Fruit fly (Drosophila melanogaster) whole organism, embryonic: ENCODE measurements around the gene Pbp45.

ENCODE experiments used
- B-H2 ChIP-seq: fragments of 200-800 bp; sonication (Bioruptor generic); optimal IDR thresholded peaks from 2 replicates; lab custom pipeline; 2018; ENCODE audit warnings: missing biosample characterization, mild to moderate bottlenecking, missing genetic modification characterization
- CG11723 ChIP-seq: fragments of 200-800 bp; sonication (Bioruptor generic); optimal IDR thresholded peaks from 2 replicates; lab custom pipeline; 2017; ENCODE audit warnings: missing biosample characterization, mild to moderate bottlenecking, missing genetic modification characterization
- CG13424 ChIP-seq: fragments of 200-800 bp; sonication (Bioruptor generic); optimal IDR thresholded peaks from 2 replicates; lab custom pipeline; 2019; ENCODE audit warnings: missing biosample characterization, mild to moderate bottlenecking, missing genetic modification characterization, moderate library complexity
- CG13624 ChIP-seq: fragments of 200-800 bp; sonication (Bioruptor generic); optimal IDR thresholded peaks from 2 replicates; lab custom pipeline; 2016; ENCODE audit warnings: missing biosample characterization, missing genetic modification characterization
- CG14965 ChIP-seq: fragments of 200-800 bp; sonication (Bioruptor generic); optimal IDR thresholded peaks from 2 replicates; lab custom pipeline; 2016; ENCODE audit warnings: missing biosample characterization, missing genetic modification characterization, borderline replicate concordance
- CG15011 ChIP-seq: fragments of 200-800 bp; sonication (Bioruptor generic); optimal IDR thresholded peaks from 3 replicates; lab custom pipeline; 2018; ENCODE audit warnings: missing biosample characterization, mild to moderate bottlenecking, missing genetic modification characterization
- CG1647 ChIP-seq: fragments of 200-800 bp; sonication (Bioruptor generic); optimal IDR thresholded peaks from 3 replicates; lab custom pipeline; 2016; ENCODE audit warnings: missing biosample characterization, missing genetic modification characterization
- CG16815 ChIP-seq: fragments of 200-800 bp; sonication (Bioruptor generic); optimal IDR thresholded peaks from 3 replicates; lab custom pipeline; 2017; ENCODE audit warnings: missing biosample characterization, mild to moderate bottlenecking, missing genetic modification characterization
- CG16863 ChIP-seq: fragments of 200-800 bp; sonication (Bioruptor generic); optimal IDR thresholded peaks from 3 replicates; lab custom pipeline; 2016; ENCODE audit warnings: missing biosample characterization, missing genetic modification characterization
- CG18599 ChIP-seq: fragments of 200-800 bp; sonication (Bioruptor generic); optimal IDR thresholded peaks from 3 replicates; lab custom pipeline; 2017; ENCODE audit warnings: missing biosample characterization, missing genetic modification characterization, mild to moderate bottlenecking, moderate library complexity, missing genetic modification reagents
- CG2129 ChIP-seq: fragments of 200-800 bp; sonication (Bioruptor generic); IDR thresholded peaks from 2 replicates; pipeline ENCODE4 v1.3.6; 2022; ENCODE audit warnings: missing biosample characterization, missing genetic modification characterization; ENCODE audit not compliant: partially characterized antibody
- CG31365 ChIP-seq: fragments of 200-800 bp; sonication (Bioruptor generic); optimal IDR thresholded peaks from 2 replicates; lab custom pipeline; 2018; ENCODE audit warnings: missing biosample characterization, mild to moderate bottlenecking, missing genetic modification characterization
- CG3847 ChIP-seq: fragments of 200-800 bp; sonication (Bioruptor generic); IDR thresholded peaks from 2 replicates; pipeline ENCODE4 v1.3.6; 2022; ENCODE audit warnings: missing biosample characterization, missing genetic modification characterization
- CG4360 ChIP-seq: fragments of 200-800 bp; sonication (Bioruptor generic); IDR thresholded peaks from 2 replicates; pipeline ENCODE4 v1.3.6; 2022; ENCODE audit warnings: missing biosample characterization, missing genetic modification characterization
- CG4707 ChIP-seq: fragments of 200-800 bp; sonication (Bioruptor generic); optimal IDR thresholded peaks from 2 replicates; lab custom pipeline; 2018; ENCODE audit warnings: missing biosample characterization, mild to moderate bottlenecking, missing genetic modification characterization, moderate library complexity
- CG4854 ChIP-seq: fragments of 200-800 bp; sonication (Bioruptor generic); optimal IDR thresholded peaks from 2 replicates; lab custom pipeline; 2016; ENCODE audit warnings: missing biosample characterization, missing genetic modification characterization, inconsistent platforms
- CG7839 ChIP-seq: fragments of 200-800 bp; sonication (Bioruptor generic); optimal IDR thresholded peaks from 3 replicates; lab custom pipeline; 2018; ENCODE audit warnings: missing biosample characterization, mild to moderate bottlenecking, missing genetic modification characterization, moderate library complexity
- CG9727 ChIP-seq: fragments of 200-800 bp; sonication (Bioruptor generic); optimal IDR thresholded peaks from 3 replicates; lab custom pipeline; 2017; ENCODE audit warnings: missing biosample characterization, mild to moderate bottlenecking, missing genetic modification characterization
- CG9876 ChIP-seq: fragments of 200-800 bp; sonication (Bioruptor generic); optimal IDR thresholded peaks from 2 replicates; lab custom pipeline; 2016; ENCODE audit warnings: missing biosample characterization, missing genetic modification characterization
- Deaf1 ChIP-seq: fragments of 200-800 bp; optimal IDR thresholded peaks from 3 replicates; lab custom pipeline; 2019; ENCODE audit warnings: missing biosample characterization, mild to moderate bottlenecking, missing genetic modification characterization, moderate library complexity
- Dip2 ChIP-seq: fragments of 200-800 bp; sonication (Bioruptor generic); IDR thresholded peaks from 2 replicates; pipeline ENCODE4 v1.3.6; 2022; ENCODE audit warnings: missing biosample characterization, missing genetic modification characterization
- Dip3 ChIP-seq: fragments of 200-800 bp; sonication (Bioruptor generic); optimal IDR thresholded peaks from 3 replicates; lab custom pipeline; 2016; ENCODE audit warnings: missing biosample characterization, missing genetic modification characterization
- Doc3 ChIP-seq: fragments of 200-800 bp; sonication (Bioruptor generic); IDR thresholded peaks from 3 replicates; pipeline ENCODE4 v1.3.6; 2022; ENCODE audit warnings: missing biosample characterization, missing genetic modification characterization; ENCODE audit not compliant: partially characterized antibody
- Dref ChIP-seq: fragments of 200-800 bp; sonication (Bioruptor generic); IDR thresholded peaks from 2 replicates; pipeline ENCODE4 v1.3.6; 2022; ENCODE audit warnings: missing biosample characterization, missing genetic modification characterization
- E2f2 ChIP-seq: fragments of 200-800 bp; sonication (Bioruptor generic); IDR thresholded peaks from 2 replicates; pipeline ENCODE4 v1.3.6; 2022; ENCODE audit warnings: missing biosample characterization, missing genetic modification characterization
- Hr3 ChIP-seq: fragments of 200-800 bp; sonication (Bioruptor generic); optimal IDR thresholded peaks from 3 replicates; lab custom pipeline; 2016; ENCODE audit warnings: missing biosample characterization, missing genetic modification characterization
- Meics ChIP-seq: fragments of 200-800 bp; sonication (Bioruptor generic); optimal IDR thresholded peaks from 2 replicates; lab custom pipeline; 2017; ENCODE audit warnings: missing biosample characterization, mild to moderate bottlenecking, missing genetic modification characterization
- Mrtf ChIP-seq: fragments of 200-800 bp; sonication (Bioruptor generic); IDR thresholded peaks from 3 replicates; pipeline ENCODE4 v1.3.6; 2022; ENCODE audit warnings: missing biosample characterization, missing genetic modification characterization
- NfI ChIP-seq: fragments of 200-800 bp; sonication (Bioruptor generic); optimal IDR thresholded peaks from 3 replicates; lab custom pipeline; 2018; ENCODE audit warnings: missing biosample characterization, mild to moderate bottlenecking, missing genetic modification characterization, moderate library complexity
- Oaz ChIP-seq: fragments of 200-800 bp; sonication (Bioruptor generic); IDR thresholded peaks from 2 replicates; pipeline ENCODE4 v1.3.6; 2022; ENCODE audit warnings: missing biosample characterization, missing genetic modification characterization
- Ptx1 ChIP-seq: fragments of 200-800 bp; sonication (Bioruptor generic); IDR thresholded peaks from 2 replicates; pipeline ENCODE4 v1.3.6; 2022; ENCODE audit warnings: missing biosample characterization, missing genetic modification characterization
- Sox102F ChIP-seq: fragments of 200-800 bp; sonication (Bioruptor generic); optimal IDR thresholded peaks from 2 replicates; lab custom pipeline; 2018; ENCODE audit warnings: missing biosample characterization, mild to moderate bottlenecking, missing genetic modification characterization, moderate library complexity
- Xbp1 ChIP-seq: fragments of 200-800 bp; sonication (Bioruptor generic); optimal IDR thresholded peaks from 3 replicates; lab custom pipeline; 2016; ENCODE audit warnings: missing biosample characterization, mild to moderate bottlenecking, missing genetic modification characterization
- aop ChIP-seq: fragments of 200-800 bp; sonication (Bioruptor generic); IDR thresholded peaks from 2 replicates; pipeline ENCODE4 v1.3.6; 2022; ENCODE audit warnings: missing biosample characterization, missing genetic modification characterization
- ase ChIP-seq: fragments of 200-800 bp; sonication (Bioruptor generic); IDR thresholded peaks from 3 replicates; pipeline ENCODE4 v1.3.6; 2022; ENCODE audit warnings: missing biosample characterization, missing genetic modification characterization
- ash1 ChIP-seq: fragments of 200-800 bp; sonication (Bioruptor generic); optimal IDR thresholded peaks from 2 replicates; lab custom pipeline; 2018; ENCODE audit warnings: missing biosample characterization, mild to moderate bottlenecking, missing genetic modification characterization
- cad ChIP-seq: fragments of >200 bp; optimal IDR thresholded peaks from 2 replicates; lab custom pipeline; 2017; ENCODE audit warnings: missing biosample characterization, missing genetic modification characterization
- chm ChIP-seq: fragments of 200-800 bp; sonication (Bioruptor generic); IDR thresholded peaks from 2 replicates; pipeline ENCODE4 v1.3.6; 2022; ENCODE audit warnings: missing biosample characterization, missing genetic modification characterization
- chn ChIP-seq: fragments of 200-800 bp; sonication (Bioruptor generic); optimal IDR thresholded peaks from 2 replicates; lab custom pipeline; 2016; ENCODE audit warnings: missing biosample characterization, missing genetic modification characterization
- ci ChIP-seq: fragments of 200-800 bp; sonication (Bioruptor generic); IDR thresholded peaks from 3 replicates; pipeline ENCODE4 v1.3.6; 2022; ENCODE audit warnings: missing biosample characterization, missing genetic modification characterization
- crp ChIP-seq, 2 experiments: fragments of 200-800 bp; sonication (Bioruptor generic); optimal IDR thresholded peaks; 2 replicates in 1 of 2; 3 replicates in 1 of 2; lab custom pipeline; 2017; ENCODE audit warnings: missing biosample characterization in 2 of 2, missing genetic modification characterization in 2 of 2, mild to moderate bottlenecking in 1 of 2, moderate library complexity in 1 of 2
- emc ChIP-seq: fragments of 200-800 bp; sonication (Bioruptor generic); optimal IDR thresholded peaks from 2 replicates; lab custom pipeline; 2016; ENCODE audit warnings: missing biosample characterization, missing genetic modification characterization
- mam ChIP-seq: fragments of 200-800 bp; sonication (Bioruptor generic); optimal IDR thresholded peaks from 3 replicates; lab custom pipeline; 2016; ENCODE audit warnings: missing biosample characterization, missing genetic modification characterization
- org-1 ChIP-seq: fragments of 200-800 bp; sonication (Bioruptor generic); optimal IDR thresholded peaks from 2 replicates; lab custom pipeline; 2017; ENCODE audit warnings: missing biosample characterization, missing genetic modification characterization
- pfk ChIP-seq: fragments of 200-800 bp; sonication (Bioruptor generic); optimal IDR thresholded peaks from 2 replicates; lab custom pipeline; 2018; ENCODE audit warnings: missing biosample characterization, mild to moderate bottlenecking, missing genetic modification characterization, moderate library complexity
- row ChIP-seq: fragments of 200-800 bp; sonication (Bioruptor generic); IDR thresholded peaks from 3 replicates; pipeline ENCODE4 v1.3.6; 2022; ENCODE audit warnings: missing biosample characterization, missing genetic modification characterization
- sug ChIP-seq: fragments of 200-800 bp; optimal IDR thresholded peaks from 2 replicates; lab custom pipeline; 2019; ENCODE audit warnings: missing biosample characterization, mild to moderate bottlenecking, missing genetic modification characterization, moderate library complexity
- twi ChIP-seq: fragments of 200-800 bp; optimal IDR thresholded peaks from 2 replicates; lab custom pipeline; 2019; ENCODE audit warnings: missing biosample characterization, mild to moderate bottlenecking, missing genetic modification characterization, moderate library complexity
- zen2 ChIP-seq: fragments of 200-800 bp; sonication (Bioruptor generic); IDR thresholded peaks from 3 replicates; pipeline ENCODE4 v1.3.6; 2022; ENCODE audit warnings: missing biosample characterization, missing genetic modification characterization; ENCODE audit not compliant: partially characterized antibody

Gene Pbp45

DNA sequence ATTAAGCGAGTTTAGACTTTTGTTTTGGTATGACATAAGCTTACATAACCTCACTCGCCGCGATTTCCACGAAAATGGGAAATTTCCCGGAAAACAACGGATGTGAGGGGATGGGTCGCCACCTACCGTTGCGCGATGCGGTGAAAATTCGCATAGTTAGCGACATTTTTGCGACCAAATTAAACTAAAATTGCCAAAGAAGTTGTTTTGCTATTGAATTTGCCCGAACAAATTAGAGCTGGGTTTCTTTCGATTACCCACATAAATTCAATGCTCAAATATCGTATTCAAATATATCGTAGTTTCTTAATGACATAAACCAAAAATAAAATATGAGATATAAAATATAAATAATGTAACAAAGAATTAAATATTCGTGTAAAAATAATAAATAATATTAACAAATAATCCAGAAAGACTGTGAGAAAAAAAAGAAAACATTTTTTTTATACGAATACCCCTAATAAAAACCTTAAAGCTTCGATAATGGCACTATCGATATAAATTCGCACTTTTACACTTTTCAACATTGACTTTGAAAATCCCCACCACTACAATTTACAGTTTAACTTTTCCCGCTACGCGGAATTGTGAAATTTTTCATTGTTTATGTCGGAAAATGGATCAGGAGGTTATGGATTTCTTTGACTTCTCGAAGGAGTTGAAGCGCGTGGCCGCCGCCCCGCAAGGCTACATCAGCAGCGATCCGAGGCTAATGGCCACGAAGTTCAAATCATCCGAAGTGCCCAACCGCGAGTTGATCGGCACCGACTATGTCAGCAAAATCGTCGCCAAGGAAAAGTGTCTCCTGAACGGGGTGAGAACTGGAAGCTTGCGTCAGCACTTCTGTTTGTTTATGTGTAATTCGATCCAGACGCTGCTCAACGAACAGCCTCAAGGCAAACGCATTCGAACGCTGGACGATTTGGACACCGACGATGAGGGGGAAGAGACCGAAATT lies 2.2 kb downstream of the Pbp45 start, which contains the start of the genes ND-23 and spn-E (continued):
- TF ChIP-seq Sox102F, result peak; percentile 59
- peak; percentile 10; the same call in 1 of the 3 replicates for TF ChIP-seq zen2 (GFP tag; lab: Robert Waterston, UW)
- TF ChIP-seq CG9727 (GFP tag; lab: Kevin White, UChicago), result peak; percentile 40
- TF ChIP-seq Oaz (GFP tag; lab: Robert Waterston, UW), result no peak
- no peak for TF ChIP-seq pfk (GFP tag; lab: Kevin White, UChicago)
- peak; percentile 52 for TF ChIP-seq NfI (GFP tag; lab: Kevin White, UChicago)
- no peak; the same call in 1 of the 2 replicates for TF ChIP-seq CG2129
- TF ChIP-seq Meics (GFP tag; lab: Kevin White, UChicago), result peak; percentile 43
- TF ChIP-seq Xbp1 (GFP tag; lab: Kevin White, UChicago), result peak; percentile 45
- no peak for TF ChIP-seq B-H2 (GFP tag; lab: Kevin White, UChicago)
- peak; percentile 49 for TF ChIP-seq twi (tag; lab: Kevin White, UChicago)
- TF ChIP-seq E2f2, result peak; percentile 89
- no peak for TF ChIP-seq sug (tag; lab: Kevin White, UChicago)
- TF ChIP-seq CG15011 (GFP tag; lab: Kevin White, UChicago), result no peak
- TF ChIP-seq org-1, result no peak
- TF ChIP-seq Deaf1 (tag; lab: Kevin White, UChicago), result no peak
- TF ChIP-seq CG16863 (GFP tag; lab: Kevin White, UChicago), result no peak
- TF ChIP-seq CG13424, result peak; percentile 67
- TF ChIP-seq row, result peak; percentile 82
- TF ChIP-seq emc, result no peak
- no peak for TF ChIP-seq CG9876
- TF ChIP-seq CG7839 (tag; lab: Kevin White, UChicago), result peak; percentile 70
- TF ChIP-seq Doc3, result peak; percentile 76
- no peak for TF ChIP-seq CG11723 (GFP tag; lab: Kevin White, UChicago)
- no peak for TF ChIP-seq aop (GFP tag; lab: Robert Waterston, UW)
- no peak for TF ChIP-seq chm (GFP tag; lab: Robert Waterston, UW)
- TF ChIP-seq ase (GFP tag; lab: Robert Waterston, UW), result no peak
- no peak for TF ChIP-seq ci (GFP tag; lab: Robert Waterston, UW)
- peak; percentile 1 for TF ChIP-seq mam
- TF ChIP-seq CG4854 (GFP tag; lab: Kevin White, UChicago), result no peak
- TF ChIP-seq cad (GFP tag; lab: Kevin White, UChicago), result no peak
- no peak for TF ChIP-seq CG14965 (GFP tag; lab: Kevin White, UChicago)
- no peak for TF ChIP-seq Dip3 (GFP tag; lab: Kevin White, UChicago)
- peak; percentile 63 for TF ChIP-seq CG3847 (GFP tag; lab: Robert Waterston, UW)
- no peak for TF ChIP-seq CG1647 (GFP tag; lab: Kevin White, UChicago)
- TF ChIP-seq chn, result no peak
- TF ChIP-seq Mrtf (GFP tag; lab: Robert Waterston, UW), result no peak
- no peak for TF ChIP-seq CG4360
- TF ChIP-seq Ptx1, result peak; percentile 61
- peak; percentile 68 for TF ChIP-seq Dref
- TF ChIP-seq ash1 (GFP tag; lab: Kevin White, UChicago), result no peak
- no peak for TF ChIP-seq CG31365
- TF ChIP-seq CG13624 (GFP tag; lab: Kevin White, UChicago), result no peak
- TF ChIP-seq CG4707, result no peak
- no peak for TF ChIP-seq crp (GFP tag; optimal IDR thresholded peaks at IDR 0.05; lab: Kevin White, UChicago)
- TF ChIP-seq CG16815 (GFP tag; lab: Kevin White, UChicago), result no peak
- TF ChIP-seq CG18599 (GFP tag; lab: Kevin White, UChicago), result peak; percentile 48
- TF ChIP-seq Dip2 (GFP tag; lab: Robert Waterston, UW), result no peak
- TF ChIP-seq Hr3, result peak; percentile 55
